Worm (Caenorhabditis elegans) whole organism, L1 larva: ENCODE data around the gene T22B7.8.
A peak's percentile ranks its signal among the peaks of the same experiment; 100 is the strongest.

Experiments used
- C16A3.4 ChIP-seq: fragments of 150-350 bp; optimal IDR thresholded peaks from 2 replicates; lab custom pipeline; 2014; ENCODE audit warnings: missing biosample characterization, missing genetic modification characterization
- aha-1 ChIP-seq: fragments of 150-350 bp; optimal IDR thresholded peaks from 2 replicates; lab custom pipeline; 2014; ENCODE audit warnings: missing biosample characterization, missing genetic modification characterization
- alr-1 ChIP-seq: fragments of 200-800 bp; sonication (Bioruptor generic); optimal IDR thresholded peaks from 2 replicates; lab custom pipeline; 2018; ENCODE audit warnings: borderline replicate concordance, mild to moderate bottlenecking, missing genetic modification characterization, missing compliant biosample characterization
- blmp-1 ChIP-seq: fragments of 150-350 bp; optimal IDR thresholded peaks from 2 replicates; lab custom pipeline; 2014; ENCODE audit warnings: missing biosample characterization, missing genetic modification characterization
- ceh-8 ChIP-seq: fragments of 200-800 bp; sonication (Bioruptor generic); optimal IDR thresholded peaks from 2 replicates; lab custom pipeline; 2018; ENCODE audit warnings: mild to moderate bottlenecking, missing genetic modification characterization, moderate library complexity, missing compliant biosample characterization
- ceh-82 ChIP-seq, 3 experiments: fragments of 150-350 bp in 1 of 3; sonication (generic microtip) in 2 of 3; optimal IDR thresholded peaks; 2 replicates each; lab custom pipeline; 2014 to 2017; ENCODE audit warnings: missing biosample characterization in 3 of 3, missing genetic modification characterization in 3 of 3
- dsc-1 ChIP-seq: sonication (generic microtip); optimal IDR thresholded peaks from 2 replicates; lab custom pipeline; 2016; ENCODE audit warnings: mild to moderate bottlenecking, missing genetic modification characterization, missing compliant biosample characterization
- efl-1 ChIP-seq, 4 experiments: fragments of 150-350 bp; optimal IDR thresholded peaks in 3 of 4; peaks in 1 of 4; 1 replicate in 1 of 4; 2 replicates in 3 of 4; lab custom pipeline; 2014; ENCODE audit warnings: missing biosample characterization in 2 of 4, missing genetic modification characterization in 2 of 4, missing genetic modification reagents in 2 of 4
- egl-13 ChIP-seq: sonication (generic microtip); optimal IDR thresholded peaks from 2 replicates; lab custom pipeline; 2016; ENCODE audit warnings: missing genotype, missing genetic modification reagents, missing genetic modification characterization, missing compliant biosample characterization
- egl-27 ChIP-seq, 2 experiments: fragments of 150-350 bp in 1 of 2; sonication (generic microtip); optimal IDR thresholded peaks; 3 replicates each; lab custom pipeline; 2017 to 2018; ENCODE audit warnings: missing biosample characterization in 2 of 2, missing genetic modification characterization in 2 of 2, missing genetic modification reagents in 2 of 2
- elt-3 ChIP-seq, 6 experiments: fragments of 150-350 bp in 1 of 6; sonication (generic microtip); optimal IDR thresholded peaks; 2 replicates each; lab custom pipeline; 2017 to 2018; ENCODE audit warnings: missing biosample characterization in 6 of 6, missing genetic modification characterization in 6 of 6, inconsistent platforms in 1 of 6
- ets-5 ChIP-seq: fragments of 200-800 bp; sonication (Bioruptor generic); IDR thresholded peaks from 2 replicates; pipeline ENCODE4 v1.3.6; 2022; ENCODE audit warnings: missing genetic modification characterization, missing compliant biosample characterization
- fkh-10 ChIP-seq: sonication (generic microtip); optimal IDR thresholded peaks from 2 replicates; lab custom pipeline; 2017; ENCODE audit warnings: missing biosample characterization, missing genetic modification reagents, missing genetic modification characterization
- fkh-8 ChIP-seq: sonication (generic microtip); optimal IDR thresholded peaks from 2 replicates; lab custom pipeline; 2016; ENCODE audit warnings: mild to moderate bottlenecking, missing genetic modification characterization, missing compliant biosample characterization
- grh-1 ChIP-seq: fragments of 200-800 bp; sonication (Bioruptor generic); IDR thresholded peaks from 2 replicates; pipeline ENCODE4 v1.3.6; 2022; ENCODE audit warnings: missing genetic modification reagents, missing genetic modification characterization, missing compliant biosample characterization
- jun-1 ChIP-seq: fragments of 150-350 bp; optimal IDR thresholded peaks from 2 replicates; lab custom pipeline; 2014; ENCODE audit warnings: missing biosample characterization, missing genetic modification reagents, missing genetic modification characterization
- lin-14 ChIP-seq: fragments of 200-800 bp; sonication (Bioruptor generic); optimal IDR thresholded peaks from 2 replicates; lab custom pipeline; 2018; ENCODE audit warnings: mild to moderate bottlenecking, missing genetic modification characterization, moderate library complexity, missing compliant biosample characterization
- lin-35 ChIP-seq, 2 experiments: fragments of 150-350 bp; optimal IDR thresholded peaks; 2 replicates each; lab custom pipeline; 2014; ENCODE audit warnings: missing biosample characterization in 2 of 2, missing genetic modification characterization in 2 of 2, missing genetic modification reagents in 2 of 2
- lir-3 ChIP-seq: sonication (generic microtip); optimal IDR thresholded peaks from 2 replicates; lab custom pipeline; 2016; ENCODE audit warnings: mild to moderate bottlenecking, missing genetic modification characterization, moderate library complexity, missing compliant biosample characterization; ENCODE audit not compliant: poor library complexity
- lsy-2 ChIP-seq, 2 experiments: fragments of 150-350 bp; optimal IDR thresholded peaks; 2 replicates each; lab custom pipeline; 2014; ENCODE audit warnings: missing biosample characterization in 2 of 2, missing genetic modification characterization in 2 of 2
- mdl-1 ChIP-seq, 2 experiments: fragments of 150-350 bp; optimal IDR thresholded peaks; 2 replicates each; lab custom pipeline; 2014 to 2017; ENCODE audit warnings: missing biosample characterization in 2 of 2, missing genetic modification characterization in 2 of 2, inconsistent platforms in 1 of 2
- mep-1 ChIP-seq: fragments of 150-350 bp; optimal IDR thresholded peaks from 2 replicates; lab custom pipeline; 2014; ENCODE audit warnings: missing biosample characterization, missing genetic modification characterization
- nhr-12 ChIP-seq: sonication (generic microtip); optimal IDR thresholded peaks from 2 replicates; lab custom pipeline; 2017; ENCODE audit warnings: missing biosample characterization, missing genetic modification characterization
- nhr-19 ChIP-seq: fragments of 200-800 bp; sonication (Bioruptor generic); conservative IDR thresholded peaks from 2 replicates; pipeline ENCODE4 v1.3.6; 2022; ENCODE audit warnings: missing genetic modification characterization, missing compliant biosample characterization
- nhr-20 ChIP-seq: sonication (generic microtip); optimal IDR thresholded peaks from 2 replicates; lab custom pipeline; 2016; ENCODE audit warnings: mild to moderate bottlenecking, missing genetic modification characterization, missing compliant biosample characterization
- nhr-47 ChIP-seq: sonication (generic microtip); optimal IDR thresholded peaks from 2 replicates; lab custom pipeline; 2016; ENCODE audit warnings: mild to moderate bottlenecking, missing genetic modification characterization, moderate library complexity, missing compliant biosample characterization
- nhr-71 ChIP-seq: sonication (generic microtip); optimal IDR thresholded peaks from 2 replicates; lab custom pipeline; 2016; ENCODE audit warnings: mild to moderate bottlenecking, missing genetic modification characterization, moderate library complexity, missing compliant biosample characterization
- nhr-84 ChIP-seq: sonication (generic microtip); optimal IDR thresholded peaks from 2 replicates; lab custom pipeline; 2017; ENCODE audit warnings: missing biosample characterization, missing genetic modification characterization
- nhr-85 ChIP-seq: sonication (generic microtip); peaks from one replicate; lab custom pipeline; 2016; ENCODE audit warnings: missing genetic modification characterization, inconsistent platforms, missing compliant biosample characterization
- pag-3 ChIP-seq: sonication (generic microtip); optimal IDR thresholded peaks from 2 replicates; lab custom pipeline; 2017; ENCODE audit warnings: missing genetic modification characterization, mild to moderate bottlenecking, missing compliant biosample characterization, antibody characterized with exemption, borderline replicate concordance; ENCODE audit not compliant: insufficient read depth
- rnt-1 ChIP-seq: sonication (generic microtip); optimal IDR thresholded peaks from 2 replicates; lab custom pipeline; 2016; ENCODE audit warnings: mild to moderate bottlenecking, missing genetic modification characterization, moderate library complexity, missing compliant biosample characterization
- skn-1 ChIP-seq: fragments of 150-350 bp; optimal IDR thresholded peaks from 2 replicates; lab custom pipeline; 2014; ENCODE audit warnings: missing biosample characterization, missing genetic modification characterization
- snpc-4 ChIP-seq: fragments of 150-350 bp; optimal IDR thresholded peaks from 2 replicates; lab custom pipeline; 2014; ENCODE audit warnings: missing biosample characterization, missing genetic modification characterization
- snu-23 ChIP-seq: sonication (generic microtip); optimal IDR thresholded peaks from 2 replicates; lab custom pipeline; 2016; ENCODE audit warnings: missing genetic modification characterization, missing compliant biosample characterization
- sptf-1 ChIP-seq: fragments of 150-350 bp; optimal IDR thresholded peaks from 2 replicates; lab custom pipeline; 2014; ENCODE audit warnings: missing biosample characterization, missing genetic modification characterization
- swsn-7 ChIP-seq: sonication (generic microtip); optimal IDR thresholded peaks from 2 replicates; lab custom pipeline; 2016; ENCODE audit warnings: missing genetic modification characterization, missing compliant biosample characterization
- unc-62 ChIP-seq: fragments of 150-350 bp; optimal IDR thresholded peaks from 2 replicates; lab custom pipeline; 2014; ENCODE audit warnings: missing biosample characterization, missing genetic modification reagents, missing genetic modification characterization
- unc-86 ChIP-seq: sonication (generic microtip); optimal IDR thresholded peaks from 2 replicates; lab custom pipeline; 2016; ENCODE audit warnings: missing genetic modification characterization, missing compliant biosample characterization
- xbp-1 ChIP-seq: sonication (generic microtip); optimal IDR thresholded peaks from 2 replicates; lab custom pipeline; 2016; ENCODE audit warnings: missing genetic modification characterization, missing compliant biosample characterization
- zag-1 ChIP-seq: fragments of 150-350 bp; optimal IDR thresholded peaks from 2 replicates; lab custom pipeline; 2014; ENCODE audit warnings: missing biosample characterization, missing genetic modification characterization
- ztf-11 ChIP-seq, 2 experiments: sonication (generic microtip); optimal IDR thresholded peaks; 2 replicates each; lab custom pipeline; 2016 to 2017; ENCODE audit warnings: missing genetic modification characterization in 2 of 2, missing biosample characterization in 1 of 2, missing compliant biosample characterization in 1 of 2
- ztf-4 ChIP-seq: fragments of 150-350 bp; optimal IDR thresholded peaks from 2 replicates; lab custom pipeline; 2014; ENCODE audit warnings: missing biosample characterization, missing genetic modification characterization

Gene T22B7.8

ce11 chrX:5686065-5686464, 54.3 kb downstream of the T22B7.8 start, which contains the start of gene set-20:
set-20 (minus strand) TSS chrX:5686158.
- TF ChIP-seq egl-27 (tag; optimal IDR thresholded peaks at IDR 0.05; lab: Kevin White, UChicago) (no peak), unc-62 (GFP tag; lab: Kevin White, UChicago) (no peak), nhr-20 (tag; lab: Kevin White, UChicago) (peak; percentile 62), ceh-8 (no peak), unc-86 (peak; percentile 13), xbp-1 (tag; lab: Kevin White, UChicago) (peak; percentile 45), lir-3 (tag; lab: Kevin White, UChicago) (no peak), pag-3 (tag; lab: Kevin White, UChicago) (no peak), C16A3.4 (tag; lab: Kevin White, UChicago) (peak; percentile 26), fkh-10 (GFP tag; lab: Kevin White, UChicago) (peak; percentile 57), mep-1 (peak; percentile 80), sptf-1 (tag; lab: Kevin White, UChicago) (no peak), nhr-84 (no peak), nhr-85 (tag; lab: Kevin White, UChicago) (peak; percentile 86), nhr-71 (peak; percentile 72), nhr-12 (tag; lab: Kevin White, UChicago) (no peak), alr-1 (tag; lab: Kevin White, UChicago) (no peak), ceh-82 (tag; optimal IDR thresholded peaks at IDR 0.05; lab: Kevin White, UChicago) (peak in 2 of 3 experiments; percentile 27 to 45), fkh-8 (peak; percentile 69), mdl-1 (tag; optimal IDR thresholded peaks at IDR 0.05; lab: Kevin White, UChicago) (peak in 1 of 2 experiments; percentile 58), snu-23 (GFP tag; lab: Kevin White, UChicago) (peak; percentile 84), zag-1 (tag; lab: Kevin White, UChicago) (no peak), ets-5 (GFP tag; lab: Robert Waterston, UW) (no peak), blmp-1 (peak; percentile 69), grh-1 (peak; percentile 20; the same call in 1 of the 2 replicates), efl-1 (optimal IDR thresholded peaks at IDR 0.05; lab: Kevin White, UChicago) (peak in 1 of 2 experiments; percentile 17), efl-1 (GFP tag; optimal IDR thresholded peaks at IDR 0.05 in 1 of 2; lab: Kevin White, UChicago) (no peak), lin-14 (GFP tag; lab: Kevin White, UChicago) (peak; percentile 95), snpc-4 (no peak), dsc-1 (tag; lab: Kevin White, UChicago) (peak; percentile 29), nhr-19 (peak; percentile 46), nhr-47 (tag; lab: Kevin White, UChicago) (peak; percentile 58), ztf-11 (tag; optimal IDR thresholded peaks at IDR 0.05; lab: Kevin White, UChicago) (peak in 1 of 2 experiments; percentile 38), lsy-2 (tag; optimal IDR thresholded peaks at IDR 0.05; lab: Kevin White, UChicago) (peak in 1 of 2 experiments; percentile 47), lin-35 (GFP tag; optimal IDR thresholded peaks at IDR 0.05; lab: Kevin White, UChicago) (peak; percentile 41 to 42), egl-13 (peak; percentile 10), elt-3 (tag; optimal IDR thresholded peaks at IDR 0.05; lab: Kevin White, UChicago) (peak in 1 of 6 experiments; percentile 18), swsn-7 (peak; percentile 43), jun-1 (tag; lab: Kevin White, UChicago) (peak; percentile 64), rnt-1 (tag; lab: Kevin White, UChicago) (peak; percentile 55), ztf-4 (tag; lab: Kevin White, UChicago) (peak; percentile 45), aha-1 (no peak), skn-1 (tag; lab: Kevin White, UChicago) (no peak)
